Worm (Caenorhabditis elegans): ENCODE data around the gene srh-28.

DNA sequence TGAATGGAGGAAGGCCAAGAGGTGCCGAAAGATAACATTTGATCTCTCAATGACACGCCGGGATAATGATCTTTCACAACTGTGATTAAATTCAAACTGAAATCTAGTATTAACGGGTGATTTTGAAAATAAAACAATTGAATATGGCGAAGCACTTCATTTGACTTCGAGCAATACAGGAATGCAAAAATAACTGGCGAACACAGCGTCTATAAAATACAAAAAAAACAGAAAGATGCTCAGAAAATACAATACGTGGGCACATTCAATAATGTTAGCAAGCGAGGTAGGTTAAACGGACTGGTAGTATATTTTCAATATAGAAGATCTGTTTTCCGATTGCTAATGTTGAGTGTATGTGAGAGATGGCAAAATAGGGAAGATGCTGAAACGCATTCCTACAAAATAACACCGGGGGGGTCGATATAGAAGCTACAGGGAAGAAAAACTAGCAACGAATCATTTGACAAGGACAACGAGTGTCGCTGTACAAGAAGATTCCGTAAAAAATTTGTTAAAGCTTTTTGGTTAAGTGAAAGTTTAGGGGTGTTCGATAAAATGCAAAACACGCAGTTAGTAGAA, 7.5 kb upstream of the srh-28 start:
- TF ChIP-seq him-1 (tag; optimal IDR thresholded peaks at IDR 0.05) (no peak), W03F9.2 (tag; optimal IDR thresholded peaks at IDR 0.05) (no peak)
